Worm (Caenorhabditis elegans) whole organism, late embryonic: ENCODE data around the gene nhr-91.
A peak's percentile ranks its signal among the peaks of the same experiment; 100 is the strongest.

Experiments
- C08G9.2 ChIP-seq: sonication (generic microtip); optimal IDR thresholded peaks from 2 replicates; lab custom pipeline; 2016; ENCODE audit warnings: mild to moderate bottlenecking, missing genetic modification characterization, moderate library complexity, missing compliant biosample characterization
- K02D7.2 ChIP-seq: sonication (generic microtip); optimal IDR thresholded peaks from 2 replicates; lab custom pipeline; 2017; ENCODE audit warnings: mild to moderate bottlenecking, missing genetic modification characterization, missing compliant biosample characterization
- ahr-1 ChIP-seq: sonication (generic microtip); optimal IDR thresholded peaks from 2 replicates; lab custom pipeline; 2016; ENCODE audit warnings: missing genetic modification characterization, missing compliant biosample characterization
- ceh-18 ChIP-seq: sonication (generic microtip); optimal IDR thresholded peaks from 2 replicates; lab custom pipeline; 2016; ENCODE audit warnings: missing genetic modification characterization, missing compliant biosample characterization
- ceh-19 ChIP-seq: fragments of 200-800 bp; sonication (Bioruptor generic); optimal IDR thresholded peaks from 2 replicates; lab custom pipeline; 2018; ENCODE audit warnings: mild to moderate bottlenecking, missing genetic modification characterization, missing compliant biosample characterization
- ceh-2 ChIP-seq: sonication (generic microtip); optimal IDR thresholded peaks from 2 replicates; lab custom pipeline; 2016; ENCODE audit warnings: missing genotype, missing genetic modification characterization, missing compliant biosample characterization
- ceh-24 ChIP-seq: sonication (generic microtip); optimal IDR thresholded peaks from 2 replicates; lab custom pipeline; 2016; ENCODE audit warnings: mild to moderate bottlenecking, missing genetic modification characterization, missing compliant biosample characterization
- ceh-31 ChIP-seq: sonication (generic microtip); optimal IDR thresholded peaks from 2 replicates; lab custom pipeline; 2016; ENCODE audit warnings: missing genetic modification characterization, missing compliant biosample characterization
- ceh-34 ChIP-seq: sonication (generic microtip); optimal IDR thresholded peaks from 2 replicates; lab custom pipeline; 2016; ENCODE audit warnings: mild to moderate bottlenecking, missing genetic modification characterization, missing compliant biosample characterization
- ceh-45 ChIP-seq: fragments of 200-800 bp; sonication (Bioruptor generic); IDR thresholded peaks from 2 replicates; pipeline ENCODE4 v1.3.6; 2022; ENCODE audit warnings: missing genetic modification reagents, missing genetic modification characterization, missing compliant biosample characterization
- ceh-6 ChIP-seq: fragments of 200-800 bp; sonication (Bioruptor generic); optimal IDR thresholded peaks from 2 replicates; lab custom pipeline; 2018; ENCODE audit warnings: mild to moderate bottlenecking, missing genetic modification characterization, missing compliant biosample characterization
- dmd-4 ChIP-seq: sonication (generic microtip); optimal IDR thresholded peaks from 2 replicates; lab custom pipeline; 2016; ENCODE audit warnings: borderline replicate concordance, missing genetic modification characterization, missing compliant biosample characterization
- dve-1 ChIP-seq: sonication (generic microtip); optimal IDR thresholded peaks from 2 replicates; lab custom pipeline; 2017; ENCODE audit warnings: antibody characterized with exemption, mild to moderate bottlenecking, missing genetic modification characterization, missing compliant biosample characterization
- elt-4 ChIP-seq: sonication (generic microtip); optimal IDR thresholded peaks from 2 replicates; lab custom pipeline; 2016; ENCODE audit warnings: missing genetic modification characterization, missing compliant biosample characterization
- ets-4 ChIP-seq: sonication (generic microtip); optimal IDR thresholded peaks from 2 replicates; lab custom pipeline; 2016; ENCODE audit warnings: missing genetic modification characterization, missing compliant biosample characterization
- eyg-1 ChIP-seq: sonication (generic microtip); optimal IDR thresholded peaks from 2 replicates; lab custom pipeline; 2016; ENCODE audit warnings: missing genotype, missing genetic modification characterization, missing compliant biosample characterization
- fkh-10 ChIP-seq: fragments of 150-350 bp; optimal IDR thresholded peaks from 2 replicates; lab custom pipeline; 2014; ENCODE audit warnings: missing biosample characterization, missing genetic modification reagents, missing genetic modification characterization
- fkh-6 ChIP-seq: sonication (generic microtip); optimal IDR thresholded peaks from 2 replicates; lab custom pipeline; 2016; ENCODE audit warnings: missing genetic modification characterization, missing compliant biosample characterization
- gmeb-2 ChIP-seq: sonication (generic microtip); optimal IDR thresholded peaks from 2 replicates; lab custom pipeline; 2016; ENCODE audit warnings: missing genetic modification characterization, inconsistent platforms, missing compliant biosample characterization
- hlh-6 ChIP-seq: sonication (generic microtip); optimal IDR thresholded peaks from 2 replicates; lab custom pipeline; 2016; ENCODE audit warnings: missing genotype, missing genetic modification characterization, missing compliant biosample characterization
- hlh-8 ChIP-seq: sonication (generic microtip); optimal IDR thresholded peaks from 2 replicates; lab custom pipeline; 2016; ENCODE audit warnings: missing genotype, missing genetic modification characterization, missing compliant biosample characterization
- lin-11 ChIP-seq: fragments of 200-800 bp; sonication (Bioruptor generic); optimal IDR thresholded peaks from 2 replicates; lab custom pipeline; 2018; ENCODE audit warnings: mild to moderate bottlenecking, missing genetic modification characterization, missing compliant biosample characterization
- nhr-11 ChIP-seq: fragments of 150-350 bp; optimal IDR thresholded peaks from 2 replicates; lab custom pipeline; 2014; ENCODE audit warnings: missing biosample characterization, missing genetic modification characterization
- pag-3 ChIP-seq: sonication (generic microtip); optimal IDR thresholded peaks from 2 replicates; lab custom pipeline; 2016; ENCODE audit warnings: missing compliant biosample characterization, missing genetic modification characterization, borderline replicate concordance
- pax-1 ChIP-seq: fragments of 150-350 bp; optimal IDR thresholded peaks from 2 replicates; lab custom pipeline; 2014; ENCODE audit warnings: missing biosample characterization, missing genetic modification characterization
- pha-4 ChIP-seq: fragments of 150-350 bp; optimal IDR thresholded peaks from 2 replicates; lab custom pipeline; 2018; ENCODE audit warnings: missing biosample characterization, missing genetic modification reagents, missing genetic modification characterization
- pqm-1 ChIP-seq: sonication (generic microtip); optimal IDR thresholded peaks from 2 replicates; lab custom pipeline; 2016; ENCODE audit warnings: missing genetic modification characterization, missing compliant biosample characterization
- rnt-1 ChIP-seq: sonication (generic microtip); optimal IDR thresholded peaks from 2 replicates; lab custom pipeline; 2016; ENCODE audit warnings: missing genetic modification characterization, missing compliant biosample characterization
- syd-9 ChIP-seq: sonication (generic microtip); optimal IDR thresholded peaks from 2 replicates; lab custom pipeline; 2016; ENCODE audit warnings: mild to moderate bottlenecking, missing genetic modification characterization, moderate library complexity, missing compliant biosample characterization
- tbx-2 ChIP-seq: sonication (generic microtip); optimal IDR thresholded peaks from 2 replicates; lab custom pipeline; 2016; ENCODE audit warnings: missing genetic modification characterization, missing compliant biosample characterization
- ttx-3 ChIP-seq: sonication (generic microtip); optimal IDR thresholded peaks from 2 replicates; lab custom pipeline; 2016; ENCODE audit warnings: missing genetic modification reagents, missing genetic modification characterization, missing compliant biosample characterization
- unc-42 ChIP-seq: sonication (generic microtip); optimal IDR thresholded peaks from 2 replicates; lab custom pipeline; 2016; ENCODE audit warnings: missing genotype, missing genetic modification characterization, missing compliant biosample characterization
- unc-55 ChIP-seq: sonication (generic microtip); optimal IDR thresholded peaks from 2 replicates; lab custom pipeline; 2017; ENCODE audit warnings: missing biosample characterization, missing genetic modification reagents, missing genetic modification characterization
- ztf-16 ChIP-seq: sonication (generic microtip); optimal IDR thresholded peaks from 2 replicates; lab custom pipeline; 2017; ENCODE audit warnings: missing genetic modification characterization, missing compliant biosample characterization

nhr-91 gene

DNA sequence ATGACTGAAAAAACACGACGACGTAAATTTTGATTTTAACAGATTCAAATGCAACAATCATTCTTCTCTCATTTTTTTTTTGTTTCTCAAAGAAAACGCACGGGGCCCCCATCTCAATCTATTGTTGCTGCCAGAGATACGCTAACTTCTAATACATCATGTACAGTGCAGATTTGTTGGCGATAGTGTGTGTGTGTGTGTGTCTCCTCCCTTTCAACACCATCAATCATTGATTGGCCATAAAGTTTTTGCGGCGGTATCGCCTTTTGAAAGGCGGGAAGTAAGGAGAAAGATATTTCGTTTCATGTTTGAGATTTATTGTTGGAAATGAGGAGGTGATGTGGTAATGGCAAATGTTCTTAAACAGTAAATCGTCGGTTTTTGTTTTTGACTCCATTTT, 18.1 kb downstream of the nhr-91 start:
- TF ChIP-seq pqm-1 (tag; lab: Kevin White, UChicago) (no peak), unc-55 (GFP tag; lab: Kevin White, UChicago) (peak; percentile 62)

ce11 chrX:15328343-15328742, 19.2 kb downstream of the nhr-91 start:
- TF ChIP-seq eyg-1 (tag; lab: Kevin White, UChicago) (no peak), ceh-18 (tag; lab: Kevin White, UChicago) (no peak), ceh-31 (tag; lab: Kevin White, UChicago) (no peak), elt-4 (tag; lab: Kevin White, UChicago) (no peak), dmd-4 (tag; lab: Kevin White, UChicago) (no peak), ceh-6 (GFP tag; lab: Kevin White, UChicago) (no peak), ets-4 (tag; lab: Kevin White, UChicago) (no peak), ahr-1 (tag; lab: Kevin White, UChicago) (no peak), ceh-19 (GFP tag; lab: Kevin White, UChicago) (no peak), tbx-2 (no peak), gmeb-2 (tag; lab: Kevin White, UChicago) (no peak), ceh-34 (no peak), syd-9 (tag; lab: Kevin White, UChicago) (no peak), ceh-24 (no peak), unc-55 (GFP tag; lab: Kevin White, UChicago) (no peak), pag-3 (no peak), pax-1 (no peak), unc-42 (tag; lab: Kevin White, UChicago) (no peak)

ce11 chrX:15330664-15331063, 21.5 kb downstream of the nhr-91 start, which contains the start of gene Y15E3A.4:
Y15E3A.4 (plus strand) TSS chrX:15330964.
- TF ChIP-seq ttx-3 (tag; lab: Kevin White, UChicago) = no peak
- TF ChIP-seq dve-1 = no peak

DNA sequence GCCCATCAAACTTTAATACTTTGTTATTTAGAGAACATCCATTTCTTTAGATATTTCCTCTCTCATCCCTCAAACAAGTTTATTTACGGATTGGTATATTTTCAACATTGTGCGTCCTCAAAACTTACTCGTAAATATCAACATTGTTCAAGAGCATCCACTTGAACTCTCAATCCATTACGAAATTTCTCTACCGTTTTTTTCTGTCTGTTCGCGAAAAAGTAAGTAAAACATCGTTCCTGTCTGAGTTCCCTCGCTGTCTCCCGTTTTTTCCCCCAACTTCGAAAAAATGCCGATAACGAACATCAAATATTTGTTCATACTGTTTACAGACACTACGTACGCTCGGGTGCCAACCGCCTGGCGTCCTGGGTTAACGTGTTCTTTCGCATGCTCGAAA, 25.7 kb downstream of the nhr-91 start:
- peak; percentile 15 for TF ChIP-seq ceh-18 (tag; lab: Kevin White, UChicago)
- TF ChIP-seq rnt-1 (tag; lab: Kevin White, UChicago) = no peak
- TF ChIP-seq, all 69 proteins: peak for 1

DNA sequence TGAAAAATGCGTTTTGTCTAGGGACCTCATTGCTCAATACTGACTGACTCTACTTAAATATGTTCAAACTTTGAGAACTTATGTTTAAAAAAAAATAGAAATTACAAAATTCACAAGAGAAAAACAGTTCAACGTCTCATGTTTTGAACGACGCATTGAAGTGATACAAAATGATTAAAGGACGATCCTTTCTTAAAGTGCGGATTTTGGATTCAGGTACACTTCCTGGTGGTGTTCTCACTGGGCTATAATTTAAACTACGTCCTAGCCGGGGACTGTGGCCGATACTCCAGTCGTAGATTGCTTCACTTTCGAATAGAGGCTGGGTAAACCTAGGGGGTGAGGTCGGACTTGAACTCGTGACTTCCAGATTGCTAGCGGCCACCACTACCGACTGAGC, 26.5 kb downstream of the nhr-91 start:
- TF ChIP-seq hlh-6 (tag; lab: Kevin White, UChicago) (no peak), K02D7.2 (tag; lab: Kevin White, UChicago) (no peak), fkh-10 (GFP tag; lab: Kevin White, UChicago) (no peak), eyg-1 (tag; lab: Kevin White, UChicago) (no peak)

- TF ChIP-seq ceh-45 (GFP tag; lab: Robert Waterston, UW) = no peak
- TF ChIP-seq C08G9.2 (tag; lab: Kevin White, UChicago) = no peak
- no peak for TF ChIP-seq pax-1
- no peak for TF ChIP-seq fkh-6
- no peak for TF ChIP-seq nhr-11 (tag; lab: Kevin White, UChicago)
- TF ChIP-seq hlh-8 = no peak
- TF ChIP-seq ceh-6 (GFP tag; lab: Kevin White, UChicago) = no peak
- no peak for TF ChIP-seq lin-11 (tag; lab: Kevin White, UChicago)
- no peak for TF ChIP-seq ceh-2
- no peak for TF ChIP-seq pha-4 (tag; lab: Kevin White, UChicago)
- TF ChIP-seq ztf-16 = no peak
- TF ChIP-seq ceh-31 (tag; lab: Kevin White, UChicago) = no peak
- no peak for TF ChIP-seq K02D7.2 (tag; lab: Kevin White, UChicago)
Observed at ce11 chrX:15336392-15336791, 27.2 kb downstream of the nhr-91 start.
